Worm (Caenorhabditis elegans): ENCODE results near the gene ZK593.3.

ZK593.3 gene

DNA sequence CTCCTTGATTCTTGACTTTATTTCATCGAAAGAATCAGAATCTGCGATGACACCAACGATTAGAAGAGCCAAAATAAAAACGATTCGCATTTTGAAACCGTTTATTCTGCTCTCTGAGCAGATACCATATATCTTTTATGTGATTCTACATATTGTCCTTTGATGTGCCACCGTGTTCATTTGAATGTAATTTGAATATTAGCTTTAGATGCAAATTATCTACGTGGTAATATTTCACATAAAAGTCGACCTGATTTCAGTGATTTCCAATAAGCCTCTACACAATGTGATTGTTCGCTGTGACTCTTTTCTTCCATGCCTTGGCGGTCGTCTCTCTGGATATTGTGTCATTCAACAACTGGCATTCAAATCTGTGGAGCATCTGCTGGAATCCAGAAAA lies 16.4 kb upstream of the ZK593.3 start, which contains the start of the genes F13E9.9 and F13E9.19:
Gene F13E9.9 (minus strand): TSS at position 101 of the 400 bp plus-strand sequence.
Gene F13E9.19 (plus strand): TSS at position 316 of the 400 bp plus-strand sequence.
- TF ChIP-seq tag-97 (GFP tag; IDR thresholded peaks at IDR 0.05) (no peak), zfp-3 (GFP tag; conservative IDR thresholded peaks at IDR 0.05) (no peak), ZK546.5 (tag; optimal IDR thresholded peaks at IDR 0.05) (no peak), nhr-77 (tag; optimal IDR thresholded peaks at IDR 0.05) (no peak), unc-62 (GFP tag; optimal IDR thresholded peaks at IDR 0.05 in 1 of 2) (no peak), unc-62 (tag; optimal IDR thresholded peaks at IDR 0.05) (no peak)

- TF ChIP-seq spr-3 (GFP tag; optimal IDR thresholded peaks at IDR 0.05): no peak
- TF ChIP-seq attf-4 (tag; optimal IDR thresholded peaks at IDR 0.05): no peak
- no peak for TF ChIP-seq madf-9 (GFP tag; conservative IDR thresholded peaks at IDR 0.05)
- TF ChIP-seq fos-1 (tag; optimal IDR thresholded peaks at IDR 0.05): no peak
- no peak for TF ChIP-seq hlh-11 (tag; optimal IDR thresholded peaks at IDR 0.05)
- TF ChIP-seq zag-1 (tag; optimal IDR thresholded peaks at IDR 0.05): no peak
- TF ChIP-seq unc-130 (GFP tag; optimal IDR thresholded peaks at IDR 0.05): no peak
- no peak for TF ChIP-seq dmd-9 (GFP tag; IDR thresholded peaks at IDR 0.05)
- TF ChIP-seq dmd-6 (GFP tag; IDR thresholded peaks at IDR 0.05): no peak
- no peak for TF ChIP-seq daf-8 (GFP tag; IDR thresholded peaks at IDR 0.05)
- TF ChIP-seq pqm-1 (tag; optimal IDR thresholded peaks at IDR 0.05): no peak
- no peak for TF ChIP-seq duxl-1 (tag; optimal IDR thresholded peaks at IDR 0.05; ENCODE audit: poor library complexity)
- no peak for TF ChIP-seq zfp-3 (GFP tag; conservative IDR thresholded peaks at IDR 0.05)
- TF ChIP-seq T26A8.4 (GFP tag; IDR thresholded peaks at IDR 0.05): no peak
- no peak for TF ChIP-seq T20F7.1 (GFP tag; optimal IDR thresholded peaks at IDR 0.05)
- no peak for TF ChIP-seq rbr-2 (tag; optimal IDR thresholded peaks at IDR 0.05)
Measured at ce11 chrIV:10900083-10900482, 15.4 kb upstream of the ZK593.3 start, which contains the start of gene srlf-30. TSS of gene srlf-30 (plus strand) at chrIV:10900383.

DNA sequence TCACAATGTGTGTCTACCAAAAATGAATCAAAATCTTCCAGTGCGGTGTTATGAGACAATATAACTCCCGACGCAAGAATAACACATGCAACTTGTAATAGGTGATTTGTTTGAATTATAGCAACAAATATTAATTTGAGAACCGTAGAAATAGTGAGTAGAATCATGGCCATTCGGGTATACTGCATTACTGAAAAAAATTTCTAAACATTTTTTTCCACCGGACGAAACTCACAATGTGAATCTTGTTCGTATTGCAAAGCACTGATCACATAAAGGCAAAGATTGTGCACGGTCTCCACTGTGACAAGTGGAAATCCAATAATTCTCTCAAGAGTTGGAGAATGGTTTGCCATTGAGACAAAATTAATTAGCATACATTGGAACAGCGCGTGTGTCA lies 13.0 kb upstream of the ZK593.3 start:
- peak; percentile 90 for TF ChIP-seq aha-1 (tag)
- no peak for TF ChIP-seq mes-2 (tag; optimal IDR thresholded peaks at IDR 0.05; ENCODE audit: poor library complexity, severe bottlenecking)
- TF ChIP-seq vab-7 (GFP tag; IDR thresholded peaks at IDR 0.05): no peak

ce11 chrIV:10904282-10904681 lies 11.2 kb upstream of the ZK593.3 start, which contains the start of gene ZK596.3:
TSS of gene ZK596.3 (minus strand) at chrIV:10904382.
- TF ChIP-seq ceh-62 (tag; optimal IDR thresholded peaks at IDR 0.05) (no peak), ceh-32 (tag; optimal IDR thresholded peaks at IDR 0.05; ENCODE audit: poor library complexity) (no peak), nhr-41 (GFP tag; IDR thresholded peaks at IDR 0.05) (no peak), nhr-6 (tag; optimal IDR thresholded peaks at IDR 0.05) (no peak)

ce11 chrIV:10909206-10909605 lies 6.3 kb upstream of the ZK593.3 start, which contains the start of gene ZK596.2:
TSS of gene ZK596.2 (minus strand) at chrIV:10909306.
- no peak for TF ChIP-seq madf-5 (GFP tag; IDR thresholded peaks at IDR 0.05)
- no peak for TF ChIP-seq set-16 (GFP tag; IDR thresholded peaks at IDR 0.05)
- TF ChIP-seq hlh-30 (tag; optimal IDR thresholded peaks at IDR 0.05; ENCODE audit: insufficient read depth): no peak
- no peak for TF ChIP-seq dmd-8 (GFP tag; IDR thresholded peaks at IDR 0.05)
- no peak for TF ChIP-seq Y105C5A.15 (GFP tag; IDR thresholded peaks at IDR 0.05)
- TF ChIP-seq pqm-1 (tag; optimal IDR thresholded peaks at IDR 0.05): no peak
- TF ChIP-seq aly-2 (tag; optimal IDR thresholded peaks at IDR 0.05): no peak
- no peak for TF ChIP-seq ceh-20 (GFP tag; IDR thresholded peaks at IDR 0.05)
- TF ChIP-seq lin-38 (GFP tag; IDR thresholded peaks at IDR 0.05): no peak

Measured in whole organism, L4 larva.